Fruit fly (Drosophila melanogaster): ENCODE results near the gene CG2187.

DNA sequence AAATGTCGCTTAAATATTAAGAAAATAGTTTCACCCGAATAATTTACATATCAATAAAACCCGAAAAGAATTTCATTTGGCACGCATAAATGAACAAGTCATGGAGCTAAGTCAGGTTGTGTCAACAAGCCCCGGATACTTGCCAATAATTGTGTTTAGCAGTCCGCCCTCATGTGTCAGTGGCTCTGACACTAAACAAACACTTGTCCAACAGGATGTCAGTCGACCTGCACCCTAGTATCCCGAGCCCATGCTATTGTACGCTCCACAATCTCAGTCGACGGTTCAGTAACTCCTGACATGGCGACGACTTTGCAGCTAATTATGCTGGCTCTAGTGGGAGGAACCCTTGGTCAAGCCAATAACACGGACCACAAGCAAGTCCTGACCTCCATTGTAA is 42.2 kb upstream of the CG2187 start, which contains the start of gene Ir100a:
- TF ChIP-seq Dll (optimal IDR thresholded peaks at IDR 0.05) (no peak), CG8478 (optimal IDR thresholded peaks at IDR 0.05) (no peak)
